Fruit fly (Drosophila melanogaster): ENCODE data around the gene Srg1.

Srg1 gene

DNA sequence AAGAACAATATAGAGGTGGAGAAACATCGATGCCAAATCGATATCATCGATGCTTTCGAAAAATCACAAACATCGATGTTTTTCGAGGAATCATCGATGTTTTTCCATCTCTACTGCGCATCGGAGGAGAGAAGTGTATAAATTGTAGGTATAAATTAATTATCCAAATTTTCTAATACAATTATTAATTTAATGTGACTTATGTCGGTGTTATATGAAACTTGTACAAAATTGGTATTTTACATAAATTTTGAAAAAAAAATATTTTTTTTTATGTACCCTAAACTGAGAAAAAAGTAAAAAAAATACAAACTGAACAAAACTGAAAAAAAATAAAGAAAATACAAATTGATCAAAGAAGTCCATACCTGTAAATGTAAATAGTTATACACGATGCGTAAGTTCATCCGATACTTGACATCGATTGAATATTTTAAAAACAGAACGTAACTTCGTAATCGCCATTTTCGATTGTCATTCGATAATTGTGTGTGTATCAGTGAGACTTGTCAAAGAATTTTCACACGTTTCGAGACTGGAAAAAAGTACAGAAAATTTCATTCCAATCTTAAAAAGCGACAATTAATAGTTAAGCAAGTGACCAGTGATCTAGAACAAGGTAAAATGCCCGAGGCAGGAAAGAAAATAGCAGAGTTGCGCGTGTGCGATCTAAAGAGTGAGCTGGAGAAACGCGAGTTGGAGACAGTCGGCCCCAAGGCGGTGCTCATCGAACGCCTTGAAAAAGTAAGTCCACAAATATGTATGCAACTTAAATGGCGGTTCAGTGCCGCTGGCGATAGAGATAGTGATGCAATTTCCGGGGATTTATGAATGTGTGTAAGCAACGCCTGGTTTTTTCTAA is 47.3 kb downstream of the Srg1 start, which contains the start of the genes CG5808 and Saf-B (continued):
- no peak for TF ChIP-seq TFAM (GFP tag; optimal IDR thresholded peaks at IDR 0.05)
- TF ChIP-seq btn (GFP tag; optimal IDR thresholded peaks at IDR 0.05), result no peak
- TF ChIP-seq Side (GFP tag; optimal IDR thresholded peaks at IDR 0.05), result no peak
- TF ChIP-seq phol (tag; optimal IDR thresholded peaks at IDR 0.05), result peak; percentile 94
- TF ChIP-seq CG5245 (GFP tag; optimal IDR thresholded peaks at IDR 0.05), result peak; percentile 57
- TF ChIP-seq PHDP (tag; optimal IDR thresholded peaks at IDR 0.05), result no peak
- TF ChIP-seq bab2 (GFP tag; optimal IDR thresholded peaks at IDR 0.05), result no peak
- TF ChIP-seq wor (GFP tag; IDR thresholded peaks at IDR 0.05), result no peak
- peak; percentile 61 for TF ChIP-seq CG2712 (tag; optimal IDR thresholded peaks at IDR 0.05)
- TF ChIP-seq CG14710 (tag; optimal IDR thresholded peaks at IDR 0.05), result peak; percentile 88
- no peak for TF ChIP-seq tx (GFP tag; optimal IDR thresholded peaks at IDR 0.05)
- no peak for TF ChIP-seq Hey (tag; optimal IDR thresholded peaks at IDR 0.05)
- TF ChIP-seq CG18011 (GFP tag; optimal IDR thresholded peaks at IDR 0.05), result no peak
- TF ChIP-seq CG11085 (GFP tag; IDR thresholded peaks at IDR 0.05), result no peak
- TF ChIP-seq Bteb2 (GFP tag; optimal IDR thresholded peaks at IDR 0.05), result no peak
- TF ChIP-seq CG17802 (tag; optimal IDR thresholded peaks at IDR 0.05), result peak; percentile 2
- TF ChIP-seq gcm2 (GFP tag; optimal IDR thresholded peaks at IDR 0.05), result no peak
- TF ChIP-seq Hmr (GFP tag; optimal IDR thresholded peaks at IDR 0.05), result no peak
- TF ChIP-seq Fer1 (GFP tag; optimal IDR thresholded peaks at IDR 0.05), result no peak
- no peak for TF ChIP-seq CrebB (tag; optimal IDR thresholded peaks at IDR 0.05)
- peak; percentile 36 for TF ChIP-seq sens (GFP tag)
- no peak for TF ChIP-seq run (tag; optimal IDR thresholded peaks at IDR 0.05)
- TF ChIP-seq B-H1 (GFP tag; IDR thresholded peaks at IDR 0.05), result no peak; the same call in 2 of the 3 replicates
- TF ChIP-seq Dip2 (GFP tag; IDR thresholded peaks at IDR 0.05), result no peak
- TF ChIP-seq ind (GFP tag; optimal IDR thresholded peaks at IDR 0.05), result peak; percentile 72
- no peak for TF ChIP-seq sim (GFP tag; IDR thresholded peaks at IDR 0.05)
- TF ChIP-seq ATbp (GFP tag; optimal IDR thresholded peaks at IDR 0.05), result no peak
- no peak; the same call in 1 of the 2 replicates for TF ChIP-seq seq (GFP tag; IDR thresholded peaks at IDR 0.05)
- TF ChIP-seq Deaf1 (tag; optimal IDR thresholded peaks at IDR 0.05), result no peak
- no peak for TF ChIP-seq CG17359 (tag; optimal IDR thresholded peaks at IDR 0.05)
- no peak for TF ChIP-seq CG2678 (tag; optimal IDR thresholded peaks at IDR 0.05)
- TF ChIP-seq chm (GFP tag; IDR thresholded peaks at IDR 0.05), result no peak
- TF ChIP-seq B-H2 (GFP tag; optimal IDR thresholded peaks at IDR 0.05), result no peak
- no peak for TF ChIP-seq Blimp-1 (GFP tag; optimal IDR thresholded peaks at IDR 0.05)
- no peak for TF ChIP-seq Lpt (GFP tag; optimal IDR thresholded peaks at IDR 0.05)
- TF ChIP-seq CG9817 (tag; optimal IDR thresholded peaks at IDR 0.05), result no peak
- TF ChIP-seq sima (GFP tag; optimal IDR thresholded peaks at IDR 0.05), result no peak
- TF ChIP-seq CG9876 (GFP tag; optimal IDR thresholded peaks at IDR 0.05), result no peak
- TF ChIP-seq Dll (GFP tag; IDR thresholded peaks at IDR 0.05; ENCODE audit: partially characterized antibody), result peak; percentile 84
- no peak for TF ChIP-seq Myb (GFP tag; optimal IDR thresholded peaks at IDR 0.05)
- no peak for TF ChIP-seq CG2875 (GFP tag; optimal IDR thresholded peaks at IDR 0.05)
- no peak for TF ChIP-seq CG5180 (GFP tag; optimal IDR thresholded peaks at IDR 0.05)
- no peak for TF ChIP-seq CG11093 (GFP tag; IDR thresholded peaks at IDR 0.05)
- peak; percentile 79 for TF ChIP-seq Doc3 (GFP tag; IDR thresholded peaks at IDR 0.05; ENCODE audit: partially characterized antibody)
- no peak for TF ChIP-seq Abd-B (GFP tag; optimal IDR thresholded peaks at IDR 0.05)
- no peak for TF ChIP-seq HLHmδ (GFP tag; optimal IDR thresholded peaks at IDR 0.05)
- no peak for TF ChIP-seq CG6272 (GFP tag; IDR thresholded peaks at IDR 0.05)
- TF ChIP-seq Sin3A (optimal IDR thresholded peaks at IDR 0.05), result no peak
- no peak for TF ChIP-seq Bdp1 (GFP tag; optimal IDR thresholded peaks at IDR 0.05)
- no peak for TF ChIP-seq CG10431 (GFP tag; optimal IDR thresholded peaks at IDR 0.05)

All from whole organism, embryonic.